Worm (Caenorhabditis elegans) whole organism, L4/young adult: ENCODE data around the gene F13B6.2.

Experiments
- W03F9.2 ChIP-seq: fragments of 150-350 bp; optimal IDR thresholded peaks from 2 replicates; lab custom pipeline; 2014; ENCODE audit warnings: missing biosample characterization, missing genetic modification characterization
- dao-5 ChIP-seq: sonication (generic microtip); optimal IDR thresholded peaks from 2 replicates; lab custom pipeline; 2016; ENCODE audit warnings: missing genotype, missing genetic modification characterization, moderate library complexity, missing compliant biosample characterization
- him-1 ChIP-seq: sonication (generic microtip); optimal IDR thresholded peaks from 2 replicates; lab custom pipeline; 2016; ENCODE audit warnings: missing genotype, missing genetic modification reagents, missing genetic modification characterization, missing compliant biosample characterization

- no peak for TF ChIP-seq W03F9.2 (tag; lab: Kevin White, UChicago)
- TF ChIP-seq dao-5 = no peak
- no peak for TF ChIP-seq him-1 (tag; lab: Kevin White, UChicago)
These were observed 37.6 kb upstream of the F13B6.2 start, which contains the start of gene egas-4 for ce11 chrIV:7497750-7498149.
